Worm (Caenorhabditis elegans) whole organism, L4/young adult: Measurements from ENCODE around the gene srbc-63.

Experiments
- W03F9.2 ChIP-seq: fragments of 150-350 bp; optimal IDR thresholded peaks from 2 replicates; lab custom pipeline; 2014; ENCODE audit warnings: missing biosample characterization, missing genetic modification characterization
- dao-5 ChIP-seq: sonication (generic microtip); optimal IDR thresholded peaks from 2 replicates; lab custom pipeline; 2016; ENCODE audit warnings: missing genotype, missing genetic modification characterization, moderate library complexity, missing compliant biosample characterization
- him-1 ChIP-seq: sonication (generic microtip); optimal IDR thresholded peaks from 2 replicates; lab custom pipeline; 2016; ENCODE audit warnings: missing genotype, missing genetic modification reagents, missing genetic modification characterization, missing compliant biosample characterization

ce11 chrV:15425368-15426091 is 13.0 kb upstream of the srbc-63 start, which contains the start of gene Y36E3A.2:
- TF ChIP-seq him-1 (tag; lab: Kevin White, UChicago) (no peak), dao-5 (tag; lab: Kevin White, UChicago) (no peak), W03F9.2 (no peak)
